Fruit fly (Drosophila melanogaster): ENCODE data around the gene RpS21.

The RpS21 gene

DNA sequence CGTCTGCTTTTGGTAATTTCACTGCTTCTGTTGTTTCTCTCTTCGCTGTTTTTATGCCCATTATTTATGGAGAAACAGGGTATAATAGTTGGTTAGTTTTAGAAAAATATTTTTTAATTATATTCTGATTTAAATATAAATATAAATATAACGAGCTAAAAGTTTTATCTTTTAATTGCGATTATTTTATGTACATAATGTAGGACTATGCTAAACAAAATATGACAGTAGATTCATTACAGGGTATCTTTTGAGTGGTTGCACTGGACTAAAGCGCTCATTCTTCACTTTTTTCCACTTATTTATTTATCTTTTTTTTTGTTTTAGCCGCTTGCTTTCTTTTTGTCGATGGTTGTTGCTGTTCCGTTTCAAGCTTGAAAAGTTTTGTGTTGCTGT, 49.2 kb downstream of the RpS21 start (continued):
- no peak for TF ChIP-seq CG30020 (tag; optimal IDR thresholded peaks at IDR 0.05)
- peak; percentile 5 for TF ChIP-seq CG6254 (GFP tag; optimal IDR thresholded peaks at IDR 0.05)
- no peak for TF ChIP-seq Nf-YC (tag; optimal IDR thresholded peaks at IDR 0.05)
- no peak for TF ChIP-seq nau (GFP tag; optimal IDR thresholded peaks at IDR 0.05)
- TF ChIP-seq CG10366 (GFP tag; IDR thresholded peaks at IDR 0.05), result peak; percentile 60
- no peak for TF ChIP-seq h (optimal IDR thresholded peaks at IDR 0.05)
- TF ChIP-seq CG12071 (GFP tag; optimal IDR thresholded peaks at IDR 0.05), result no peak
- TF ChIP-seq zen2 (GFP tag; IDR thresholded peaks at IDR 0.05; ENCODE audit: partially characterized antibody), result no peak
- TF ChIP-seq tio (GFP tag; optimal IDR thresholded peaks at IDR 0.05), result peak; percentile 6
- TF ChIP-seq Hr51 (GFP tag; optimal IDR thresholded peaks at IDR 0.05), result peak in 1 of 2 experiments; percentile 83
- peak; percentile 56 for TF ChIP-seq CG17385 (GFP tag; optimal IDR thresholded peaks at IDR 0.05)
- TF ChIP-seq CG12391 (tag; optimal IDR thresholded peaks at IDR 0.05), result peak; percentile 70
- peak; percentile 50 for TF ChIP-seq Blimp-1 (GFP tag; optimal IDR thresholded peaks at IDR 0.05)
- no peak for TF ChIP-seq seq (GFP tag; IDR thresholded peaks at IDR 0.05)
- TF ChIP-seq dan (GFP tag; IDR thresholded peaks at IDR 0.05), result no peak
- TF ChIP-seq stc (GFP tag; IDR thresholded peaks at IDR 0.05), result peak; percentile 65
- TF ChIP-seq CG17361 (GFP tag; IDR thresholded peaks at IDR 0.05), result 0 out of 3 replicates have a peak, but pooled peaks have one; percentile 56
- TF ChIP-seq CoRest (tag; optimal IDR thresholded peaks at IDR 0.05), result peak; percentile 46
- peak; percentile 53 for TF ChIP-seq phol (tag; optimal IDR thresholded peaks at IDR 0.05)
- TF ChIP-seq Bgb (GFP tag; IDR thresholded peaks at IDR 0.05; ENCODE audit: partially characterized antibody), result no peak
- TF ChIP-seq nmo (GFP tag; optimal IDR thresholded peaks at IDR 0.05), result peak; percentile 58
- TF ChIP-seq CG15011 (GFP tag; optimal IDR thresholded peaks at IDR 0.05), result no peak
- peak; percentile 50 for TF ChIP-seq Drgx (GFP tag; IDR thresholded peaks at IDR 0.05)
- no peak for TF ChIP-seq chm (GFP tag; IDR thresholded peaks at IDR 0.05)
- TF ChIP-seq Gsc (GFP tag; IDR thresholded peaks at IDR 0.05), result no peak
- TF ChIP-seq sob (GFP tag; IDR thresholded peaks at IDR 0.05), result peak; percentile 22; the same call in 1 of the 2 replicates
- TF ChIP-seq dmrt99B (tag; optimal IDR thresholded peaks at IDR 0.05), result peak; percentile 80
- TF ChIP-seq prd (optimal IDR thresholded peaks at IDR 0.05), result no peak
- TF ChIP-seq prd (GFP tag; IDR thresholded peaks at IDR 0.05), result peak; percentile 48; the same call in 1 of the 3 replicates
- no peak for TF ChIP-seq Doc3 (GFP tag; IDR thresholded peaks at IDR 0.05; ENCODE audit: partially characterized antibody)
- TF ChIP-seq CG15601 (tag; optimal IDR thresholded peaks at IDR 0.05), result no peak
- no peak for TF ChIP-seq Dfd (GFP tag; optimal IDR thresholded peaks at IDR 0.05)
- TF ChIP-seq stwl (tag; optimal IDR thresholded peaks at IDR 0.05), result no peak
- no peak for TF ChIP-seq CG31388 (GFP tag; optimal IDR thresholded peaks at IDR 0.05)
- TF ChIP-seq Ssrp (tag; optimal IDR thresholded peaks at IDR 0.05), result peak; percentile 43
- TF ChIP-seq CG10979 (tag; optimal IDR thresholded peaks at IDR 0.05), result peak; percentile 48
- TF ChIP-seq CG6791 (GFP tag; IDR thresholded peaks at IDR 0.05; ENCODE audit: partially characterized antibody), result no peak
- TF ChIP-seq esg (GFP tag; conservative IDR thresholded peaks at IDR 0.05), result peak; percentile 24; the same call in 1 of the 2 replicates
- peak; percentile 57 for TF ChIP-seq CG2712 (tag; optimal IDR thresholded peaks at IDR 0.05)
- TF ChIP-seq bsh (GFP tag; optimal IDR thresholded peaks at IDR 0.05), result peak in 1 of 2 experiments; percentile 41
- TF ChIP-seq Mrtf (GFP tag; IDR thresholded peaks at IDR 0.05), result no peak
- no peak for TF ChIP-seq mirr (GFP tag; optimal IDR thresholded peaks at IDR 0.05)
- TF ChIP-seq zf30C (GFP tag; optimal IDR thresholded peaks at IDR 0.05), result no peak
- TF ChIP-seq onecut (GFP tag; IDR thresholded peaks at IDR 0.05), result no peak
- no peak for TF ChIP-seq crc (GFP tag; optimal IDR thresholded peaks at IDR 0.05)
- no peak for TF ChIP-seq CG42726 (GFP tag; IDR thresholded peaks at IDR 0.05; ENCODE audit: partially characterized antibody)
- TF ChIP-seq Hey (tag; optimal IDR thresholded peaks at IDR 0.05), result no peak
- no peak for TF ChIP-seq CG13296 (GFP tag; optimal IDR thresholded peaks at IDR 0.05)
- TF ChIP-seq HmgZ (tag; optimal IDR thresholded peaks at IDR 0.05), result no peak
- TF ChIP-seq NK7.1 (GFP tag; optimal IDR thresholded peaks at IDR 0.05), result no peak
- TF ChIP-seq CG4424 (GFP tag; optimal IDR thresholded peaks at IDR 0.05), result no peak

All from whole organism, embryonic.